Fruit fly (Drosophila melanogaster) whole organism, embryonic: ENCODE results near the gene heph.
A peak's percentile ranks its signal among the peaks of the same experiment; 100 is the strongest.

Source experiments
- ATbp ChIP-seq: fragments of 200-800 bp; sonication (Bioruptor generic); optimal IDR thresholded peaks from 2 replicates; lab custom pipeline; 2017; ENCODE audit warnings: missing biosample characterization, mild to moderate bottlenecking, missing genetic modification characterization, missing genetic modification reagents
- Awh ChIP-seq: fragments of 200-800 bp; sonication (Bioruptor generic); IDR thresholded peaks from 2 replicates; pipeline ENCODE4, ENCODE4 v1.3.6; 2022; ENCODE audit warnings: missing biosample characterization, missing genetic modification characterization
- Blimp-1 ChIP-seq: fragments of 200-800 bp; sonication (Bioruptor generic); optimal IDR thresholded peaks from 3 replicates; lab custom pipeline; 2018; ENCODE audit warnings: missing biosample characterization, missing genetic modification characterization, mild to moderate bottlenecking, moderate library complexity, missing genetic modification reagents
- C15 ChIP-seq: fragments of 200-800 bp; sonication (Bioruptor generic); IDR thresholded peaks from 3 replicates; pipeline ENCODE4 v1.3.6; 2022; ENCODE audit warnings: missing biosample characterization, missing genetic modification characterization
- CG10147 ChIP-seq: fragments of 200-800 bp; sonication (Bioruptor generic); optimal IDR thresholded peaks from 2 replicates; lab custom pipeline; 2019; ENCODE audit warnings: missing biosample characterization, mild to moderate bottlenecking, missing genetic modification characterization, moderate library complexity
- CG10267 ChIP-seq: fragments of 200-800 bp; sonication (Bioruptor generic); optimal IDR thresholded peaks from 2 replicates; lab custom pipeline; 2018; ENCODE audit warnings: missing biosample characterization, mild to moderate bottlenecking, missing genetic modification characterization, moderate library complexity
- CG11560 ChIP-seq: fragments of 200-800 bp; sonication (Bioruptor generic); IDR thresholded peaks from 3 replicates; pipeline ENCODE4 v1.3.6; 2022; ENCODE audit warnings: missing biosample characterization, missing genetic modification characterization
- CG12744 ChIP-seq: fragments of 200-800 bp; sonication (Bioruptor generic); optimal IDR thresholded peaks from 2 replicates; lab custom pipeline; 2016; ENCODE audit warnings: missing biosample characterization, missing genetic modification characterization
- CG15011 ChIP-seq: fragments of 200-800 bp; sonication (Bioruptor generic); optimal IDR thresholded peaks from 3 replicates; lab custom pipeline; 2018; ENCODE audit warnings: missing biosample characterization, mild to moderate bottlenecking, missing genetic modification characterization
- CG16813 ChIP-seq: fragments of 200-800 bp; sonication (Bioruptor generic); IDR thresholded peaks from 3 replicates; pipeline ENCODE4 v1.3.6; 2022; ENCODE audit warnings: missing biosample characterization, missing genetic modification characterization; ENCODE audit not compliant: partially characterized antibody
- CG1792 ChIP-seq: fragments of 200-800 bp; sonication (Bioruptor generic); optimal IDR thresholded peaks from 2 replicates; lab custom pipeline; 2016; ENCODE audit warnings: missing biosample characterization, missing genetic modification characterization
- CG18476 ChIP-seq: fragments of 200-800 bp; sonication (Bioruptor generic); optimal IDR thresholded peaks from 2 replicates; lab custom pipeline; 2016; ENCODE audit warnings: missing biosample characterization, mild to moderate bottlenecking, missing genetic modification characterization
- CG2116 ChIP-seq: fragments of 200-800 bp; sonication (Bioruptor generic); optimal IDR thresholded peaks from 3 replicates; lab custom pipeline; 2018; ENCODE audit warnings: missing biosample characterization, mild to moderate bottlenecking, missing genetic modification characterization
- CG2712 ChIP-seq: fragments of 200-800 bp; optimal IDR thresholded peaks from 3 replicates; lab custom pipeline; 2019; ENCODE audit warnings: missing biosample characterization, mild to moderate bottlenecking, missing genetic modification characterization, moderate library complexity
- CG31365 ChIP-seq: fragments of 200-800 bp; sonication (Bioruptor generic); optimal IDR thresholded peaks from 2 replicates; lab custom pipeline; 2018; ENCODE audit warnings: missing biosample characterization, mild to moderate bottlenecking, missing genetic modification characterization
- CG4404 ChIP-seq: fragments of 200-800 bp; sonication (Bioruptor generic); IDR thresholded peaks from 2 replicates; pipeline ENCODE4 v1.3.6; 2022; ENCODE audit warnings: missing biosample characterization, missing genetic modification characterization
- CG7987 ChIP-seq: fragments of 200-800 bp; sonication (Bioruptor generic); optimal IDR thresholded peaks from 2 replicates; lab custom pipeline; 2018; ENCODE audit warnings: missing biosample characterization, mild to moderate bottlenecking, missing genetic modification characterization, moderate library complexity
- CG8290 ChIP-seq, 3 experiments: fragments of 200-800 bp; sonication (Bioruptor generic); optimal IDR thresholded peaks; 2 replicates each; lab custom pipeline; 2016 to 2019; ENCODE audit warnings: missing biosample characterization in 3 of 3, missing genetic modification characterization in 3 of 3, mild to moderate bottlenecking in 2 of 3, moderate library complexity in 1 of 3
- CG8478 ChIP-seq: fragments of >200 bp; optimal IDR thresholded peaks from 2 replicates; lab custom pipeline; 2018
- Camta ChIP-seq: fragments of 200-800 bp; sonication (Bioruptor generic); optimal IDR thresholded peaks from 2 replicates; lab custom pipeline; 2016; ENCODE audit warnings: missing biosample characterization, missing genetic modification characterization
- CkIIα-i1 ChIP-seq: fragments of 200-800 bp; sonication (Bioruptor generic); IDR thresholded peaks from 2 replicates; pipeline ENCODE4 v1.3.6; 2022; ENCODE audit warnings: missing biosample characterization, missing genetic modification characterization
- D ChIP-seq, 2 experiments: fragments of 200-800 bp in 1 of 2; fragments of >200 bp in 1 of 2; sonication (Bioruptor generic) in 1 of 2; optimal IDR thresholded peaks; 2 replicates in 1 of 2; 3 replicates in 1 of 2; lab custom pipeline; 2017; ENCODE audit warnings: mild to moderate bottlenecking in 1 of 2, missing biosample characterization in 1 of 2, missing genetic modification characterization in 1 of 2, missing genetic modification reagents in 1 of 2
- Fer1 ChIP-seq: fragments of 200-800 bp; sonication (Bioruptor generic); optimal IDR thresholded peaks from 2 replicates; lab custom pipeline; 2017; ENCODE audit warnings: missing biosample characterization, mild to moderate bottlenecking, missing genetic modification characterization
- HLHmδ ChIP-seq: fragments of 200-800 bp; sonication (Bioruptor generic); optimal IDR thresholded peaks from 2 replicates; lab custom pipeline; 2018; ENCODE audit warnings: missing biosample characterization, mild to moderate bottlenecking, missing genetic modification characterization, moderate library complexity
- Hand ChIP-seq: fragments of 200-800 bp; sonication (Bioruptor generic); optimal IDR thresholded peaks from 2 replicates; lab custom pipeline; 2017; ENCODE audit warnings: mild to moderate bottlenecking, missing biosample characterization, missing genetic modification reagents, missing genetic modification characterization
- HmgD ChIP-seq: fragments of 200-800 bp; sonication (Bioruptor generic); optimal IDR thresholded peaks from 3 replicates; lab custom pipeline; 2016; ENCODE audit warnings: missing biosample characterization, missing genetic modification characterization
- Hr51 ChIP-seq, 2 experiments: fragments of 200-800 bp; sonication (Bioruptor generic); optimal IDR thresholded peaks; 2 replicates in 1 of 2; 3 replicates in 1 of 2; lab custom pipeline; 2016 to 2018; ENCODE audit warnings: missing biosample characterization in 2 of 2, missing genetic modification characterization in 2 of 2, mild to moderate bottlenecking in 1 of 2, moderate library complexity in 1 of 2
- Hr78 ChIP-seq, 2 experiments: fragments of 200-800 bp in 1 of 2; fragments of >200 bp in 1 of 2; sonication (Bioruptor generic) in 1 of 2; optimal IDR thresholded peaks; 2 replicates each; lab custom pipeline; 2017 to 2019; ENCODE audit warnings: missing biosample characterization in 2 of 2, missing genetic modification characterization in 2 of 2, mild to moderate bottlenecking in 1 of 2, moderate library complexity in 1 of 2
- Hsf ChIP-seq: fragments of 200-800 bp; sonication (Bioruptor generic); optimal IDR thresholded peaks from 3 replicates; lab custom pipeline; 2016; ENCODE audit warnings: missing biosample characterization, missing genetic modification characterization
- Max ChIP-seq: fragments of 200-800 bp; sonication (Bioruptor generic); optimal IDR thresholded peaks from 2 replicates; lab custom pipeline; 2016; ENCODE audit warnings: missing biosample characterization, mild to moderate bottlenecking, missing genetic modification characterization
- Nf-YA ChIP-seq: fragments of 200-800 bp; sonication (Bioruptor generic); IDR thresholded peaks from 2 replicates; pipeline ENCODE4 v1.3.6; 2022; ENCODE audit warnings: missing biosample characterization, missing genetic modification characterization
- Oli ChIP-seq: fragments of 200-800 bp; sonication (Bioruptor generic); optimal IDR thresholded peaks from 2 replicates; lab custom pipeline; 2018; ENCODE audit warnings: missing biosample characterization, mild to moderate bottlenecking, missing genetic modification characterization, moderate library complexity
- Rx ChIP-seq: fragments of 200-800 bp; sonication (Bioruptor generic); IDR thresholded peaks from 2 replicates; pipeline ENCODE4 v1.3.6; 2022; ENCODE audit warnings: missing biosample characterization, missing genetic modification characterization
- ap ChIP-seq: fragments of 200-800 bp; sonication (Bioruptor generic); IDR thresholded peaks from 2 replicates; pipeline ENCODE4 v1.3.6; 2022; ENCODE audit warnings: missing biosample characterization, missing genetic modification characterization
- croc ChIP-seq: fragments of 200-800 bp; sonication (Bioruptor generic); conservative IDR thresholded peaks from 3 replicates; pipeline ENCODE4 v1.3.6; 2022; ENCODE audit warnings: missing biosample characterization, missing genetic modification characterization
- fu2 ChIP-seq: fragments of 200-800 bp; sonication (Bioruptor generic); optimal IDR thresholded peaks from 2 replicates; lab custom pipeline; 2016; ENCODE audit warnings: missing biosample characterization, missing genetic modification characterization
- jing ChIP-seq: fragments of 200-800 bp; sonication (Bioruptor generic); optimal IDR thresholded peaks from 2 replicates; lab custom pipeline; 2018; ENCODE audit warnings: missing biosample characterization, mild to moderate bottlenecking, missing genetic modification characterization
- luna ChIP-seq: fragments of 200-800 bp; sonication (Bioruptor generic); optimal IDR thresholded peaks from 2 replicates; lab custom pipeline; 2016; ENCODE audit warnings: missing biosample characterization, missing genetic modification characterization
- mld ChIP-seq: fragments of 200-800 bp; sonication (Bioruptor generic); IDR thresholded peaks from 3 replicates; pipeline ENCODE4 v1.3.6; 2022; ENCODE audit warnings: missing biosample characterization, missing genetic modification characterization; ENCODE audit not compliant: partially characterized antibody
- pan ChIP-seq, 4 experiments: fragments of >200 bp in 3 of 4; fragments of 200-800 bp in 1 of 4; sonication (Bioruptor generic) in 1 of 4; optimal IDR thresholded peaks in 3 of 4; IDR thresholded peaks in 1 of 4; 2 replicates each; pipeline versions ENCODE4 v1.3.6 to Lab custom; 2017 to 2022; ENCODE audit warnings: missing biosample characterization in 2 of 4, missing genetic modification characterization in 2 of 4, mixed read lengths in 1 of 4
- pita ChIP-seq: fragments of 200-800 bp; sonication (Bioruptor generic); optimal IDR thresholded peaks from 2 replicates; lab custom pipeline; 2017; ENCODE audit warnings: missing biosample characterization, mild to moderate bottlenecking, missing genetic modification characterization
- prd ChIP-seq, 3 experiments: fragments of >200 bp in 2 of 3; fragments of 200-800 bp in 1 of 3; sonication (Bioruptor generic) in 1 of 3; optimal IDR thresholded peaks in 2 of 3; IDR thresholded peaks in 1 of 3; 2 replicates in 2 of 3; 3 replicates in 1 of 3; pipeline versions ENCODE4 v1.3.6 to Lab custom; 2017 to 2022; ENCODE audit warnings: missing biosample characterization in 1 of 3, missing genetic modification characterization in 1 of 3
- tgo ChIP-seq: fragments of 200-800 bp; sonication (Bioruptor generic); IDR thresholded peaks from 3 replicates; pipeline ENCODE4 v1.3.6; 2022; ENCODE audit warnings: missing biosample characterization, missing genetic modification characterization
- twi ChIP-seq: fragments of 200-800 bp; optimal IDR thresholded peaks from 2 replicates; lab custom pipeline; 2019; ENCODE audit warnings: missing biosample characterization, mild to moderate bottlenecking, missing genetic modification characterization, moderate library complexity
- unc-4 ChIP-seq: fragments of 200-800 bp; sonication (Bioruptor generic); IDR thresholded peaks from 2 replicates; pipeline ENCODE4 v1.3.6; 2022; ENCODE audit warnings: missing biosample characterization, missing genetic modification characterization; ENCODE audit not compliant: partially characterized antibody
- yki ChIP-seq: fragments of >200 bp; optimal IDR thresholded peaks from 3 replicates; lab custom pipeline; 2018
- zen ChIP-seq: fragments of 200-800 bp; sonication (Bioruptor generic); optimal IDR thresholded peaks from 3 replicates; lab custom pipeline; 2018; ENCODE audit warnings: missing biosample characterization, mild to moderate bottlenecking, missing genetic modification characterization, moderate library complexity
- zen2 ChIP-seq: fragments of 200-800 bp; sonication (Bioruptor generic); IDR thresholded peaks from 3 replicates; pipeline ENCODE4 v1.3.6; 2022; ENCODE audit warnings: missing biosample characterization, missing genetic modification characterization; ENCODE audit not compliant: partially characterized antibody

heph gene

dm6 chr3R:31941580-31941979, 73.7 kb downstream of the heph start (continued):
- TF ChIP-seq CG2116 (peak; percentile 11), Hand (GFP tag; lab: Kevin White, UChicago) (no peak), CG12744 (GFP tag; lab: Kevin White, UChicago) (no peak), Hsf (GFP tag; lab: Kevin White, UChicago) (peak; percentile 57), mld (GFP tag; lab: Robert Waterston, UW) (no peak), ap (GFP tag; lab: Robert Waterston, UW) (peak; percentile 63), jing (peak; percentile 7), CG7987 (GFP tag; lab: Kevin White, UChicago) (no peak), Fer1 (peak; percentile 61), Max (GFP tag; lab: Kevin White, UChicago) (peak; percentile 1), CG10147 (no peak), CG2712 (tag; lab: Kevin White, UChicago) (peak; percentile 80), CG10267 (tag; lab: Kevin White, UChicago) (peak; percentile 47), Blimp-1 (GFP tag; lab: Kevin White, UChicago) (peak; percentile 68), Hr51 (GFP tag; optimal IDR thresholded peaks at IDR 0.05; lab: Kevin White, UChicago) (peak in 1 of 2 experiments; percentile 91), Nf-YA (no peak), D (optimal IDR thresholded peaks at IDR 0.05; lab: Kevin White, UChicago) (no peak), D (GFP tag; optimal IDR thresholded peaks at IDR 0.05; lab: Kevin White, UChicago) (peak; percentile 25), ATbp (GFP tag; lab: Kevin White, UChicago) (peak; percentile 53), CG31365 (tag; lab: Kevin White, UChicago) (no peak), HmgD (GFP tag; lab: Kevin White, UChicago) (no peak), Hr78 (GFP tag; optimal IDR thresholded peaks at IDR 0.05; lab: Kevin White, UChicago) (peak in 1 of 2 experiments; percentile 47), yki (no peak), C15 (no peak), pan (optimal IDR thresholded peaks at IDR 0.05; lab: Kevin White, UChicago) (no peak), pan (GFP tag; optimal IDR thresholded peaks at IDR 0.05 in 1 of 2, IDR thresholded peaks at IDR 0.05 in 1 of 2) (peak in 1 of 2 experiments; percentile 86), CkIIα-i1 (GFP tag; lab: Robert Waterston, UW) (no peak), tgo (GFP tag; lab: Robert Waterston, UW) (peak; percentile 80), prd (optimal IDR thresholded peaks at IDR 0.05; lab: Kevin White, UChicago) (no peak), prd (GFP tag; IDR thresholded peaks at IDR 0.05; lab: Robert Waterston, UW) (peak; percentile 55; the same call in 1 of the 3 replicates), CG8478 (no peak), CG1792 (no peak), unc-4 (GFP tag; lab: Robert Waterston, UW) (no peak), Awh (GFP tag; lab: Robert Waterston, UW) (peak; percentile 77), Rx (GFP tag; lab: Robert Waterston, UW) (peak; percentile 48; the same call in 1 of the 2 replicates), CG8290 (GFP tag; optimal IDR thresholded peaks at IDR 0.05; lab: Kevin White, UChicago) (no peak), CG8290 (tag; optimal IDR thresholded peaks at IDR 0.05; lab: Kevin White, UChicago) (no peak), luna (no peak), CG15011 (GFP tag; lab: Kevin White, UChicago) (peak; percentile 21), croc (GFP tag; lab: Robert Waterston, UW) (peak; percentile 35; the same call in 2 of the 3 replicates), zen2 (GFP tag; lab: Robert Waterston, UW) (no peak), twi (no peak), CG18476 (peak; percentile 44), CG4404 (GFP tag; lab: Robert Waterston, UW) (no peak), fu2 (GFP tag; lab: Kevin White, UChicago) (no peak), HLHmδ (no peak), Camta (GFP tag; lab: Kevin White, UChicago) (peak; percentile 1), pita (GFP tag; lab: Kevin White, UChicago) (no peak), Oli (tag; lab: Kevin White, UChicago) (peak; percentile 73), CG11560 (tag; lab: Robert Waterston, UW) (peak; percentile 9; the same call in 1 of the 3 replicates), zen (tag; lab: Kevin White, UChicago) (no peak), CG16813 (no peak)
